Fruit fly (Drosophila melanogaster) whole organism, wandering third instar larva: ENCODE results near the gene att-ORFB.
A peak's percentile ranks its signal among the peaks of the same experiment; 100 is the strongest.

Source experiments
- Abd-B ChIP-seq: fragments of >200 bp; optimal IDR thresholded peaks from 2 replicates; lab custom pipeline; 2017; ENCODE audit warnings: missing biosample characterization, missing genetic modification characterization
- CG32264 ChIP-seq: fragments of 200-800 bp; sonication (Bioruptor generic); optimal IDR thresholded peaks from 2 replicates; lab custom pipeline; 2016; ENCODE audit warnings: missing biosample characterization, missing genetic modification characterization
- CG9705 ChIP-seq: fragments of 200-800 bp; sonication (Bioruptor generic); optimal IDR thresholded peaks from 2 replicates; lab custom pipeline; 2018; ENCODE audit warnings: missing biosample characterization, mild to moderate bottlenecking, missing genetic modification characterization
- CrebA ChIP-seq: fragments of 200-800 bp; sonication (Bioruptor generic); optimal IDR thresholded peaks from 2 replicates; lab custom pipeline; 2016; ENCODE audit warnings: missing biosample characterization, mild to moderate bottlenecking, missing genetic modification characterization, borderline replicate concordance
- Dfd ChIP-seq: fragments of >200 bp; optimal IDR thresholded peaks from 2 replicates; lab custom pipeline; 2017; ENCODE audit warnings: missing biosample characterization, missing genetic modification characterization
- Dif ChIP-seq: fragments of 200-275, 200-300 bp; sonication (Bioruptor generic); optimal IDR thresholded peaks from 2 replicates; lab custom pipeline; 2018; ENCODE audit warnings: missing biosample characterization, missing genetic modification characterization; ENCODE audit not compliant: partially characterized antibody
- GATAd ChIP-seq: sonication (Bioruptor generic); optimal IDR thresholded peaks from 2 replicates; lab custom pipeline; 2016; ENCODE audit warnings: missing biosample characterization, missing genetic modification characterization
- HLH106 ChIP-seq: fragments of 200-800 bp; optimal IDR thresholded peaks from 3 replicates; lab custom pipeline; 2019; ENCODE audit warnings: missing biosample characterization, mild to moderate bottlenecking, missing genetic modification characterization, moderate library complexity
- Hnf4 ChIP-seq: fragments of 200-800 bp; sonication (Bioruptor generic); optimal IDR thresholded peaks from 2 replicates; lab custom pipeline; 2016; ENCODE audit warnings: missing biosample characterization, mild to moderate bottlenecking, missing genetic modification characterization
- Hr78 ChIP-seq: fragments of >200 bp; optimal IDR thresholded peaks from 2 replicates; lab custom pipeline; 2017; ENCODE audit warnings: missing biosample characterization, missing genetic modification characterization
- Hr83 ChIP-seq: fragments of 200-300 bp; sonication (Bioruptor generic); optimal IDR thresholded peaks from 2 replicates; lab custom pipeline; 2016; ENCODE audit warnings: missing biosample characterization, mild to moderate bottlenecking, missing genetic modification characterization, moderate library complexity; ENCODE audit not compliant: poor library complexity, severe bottlenecking
- Jra ChIP-seq: sonication (Bioruptor generic); optimal IDR thresholded peaks from 2 replicates; lab custom pipeline; 2016; ENCODE audit warnings: missing biosample characterization, missing genetic modification characterization
- Mio ChIP-seq: sonication (Bioruptor generic); optimal IDR thresholded peaks from 2 replicates; lab custom pipeline; 2016; ENCODE audit warnings: missing biosample characterization, missing genetic modification characterization
- Myc ChIP-seq: fragments of >200 bp; optimal IDR thresholded peaks from 2 replicates; lab custom pipeline; 2017
- N ChIP-seq: fragments of >200 bp; optimal IDR thresholded peaks from 2 replicates; lab custom pipeline; 2018; ENCODE audit warnings: missing biosample characterization, missing external identifiers, missing genetic modification characterization
- OdsH ChIP-seq: fragments of 200-800 bp; sonication (Bioruptor generic); optimal IDR thresholded peaks from 2 replicates; lab custom pipeline; 2016; ENCODE audit warnings: missing biosample characterization, mild to moderate bottlenecking, missing genetic modification characterization
- Rel ChIP-seq, 2 experiments: fragments of 200-800 bp; sonication (Bioruptor generic) in 1 of 2; optimal IDR thresholded peaks; 2 replicates in 1 of 2; 3 replicates in 1 of 2; lab custom pipeline; 2016 to 2019; ENCODE audit warnings: mild to moderate bottlenecking in 2 of 2, missing biosample characterization in 2 of 2, missing genetic modification characterization in 2 of 2, moderate library complexity in 1 of 2
- Sp1 ChIP-seq: fragments of 200-800 bp; sonication (Bioruptor generic); optimal IDR thresholded peaks from 3 replicates; lab custom pipeline; 2019; ENCODE audit warnings: missing biosample characterization, mild to moderate bottlenecking, missing genetic modification characterization, moderate library complexity
- Vsx2 ChIP-seq: fragments of 200-300, 225-300 bp; sonication (Bioruptor generic); optimal IDR thresholded peaks from 2 replicates; lab custom pipeline; 2018; ENCODE audit warnings: missing biosample characterization, missing genetic modification characterization; ENCODE audit not compliant: partially characterized antibody
- br ChIP-seq: fragments of 200-800 bp; sonication (Bioruptor generic); optimal IDR thresholded peaks from 2 replicates; lab custom pipeline; 2016; ENCODE audit warnings: missing biosample characterization, missing genetic modification characterization
- dl ChIP-seq, 2 experiments: fragments of 175-275, 200-275 bp in 1 of 2; fragments of 200-275 bp in 1 of 2; sonication (Bioruptor generic); optimal IDR thresholded peaks; lab custom pipeline; 2018; ENCODE audit warnings: mild to moderate bottlenecking in 2 of 2, missing biosample characterization in 2 of 2, missing genetic modification characterization in 2 of 2, moderate library complexity in 2 of 2; ENCODE audit not compliant: partially characterized antibody in 2 of 2, insufficient read depth in 1 of 2
- dmrt93B ChIP-seq: fragments of 200-800 bp; sonication (Bioruptor generic); optimal IDR thresholded peaks from 2 replicates; lab custom pipeline; 2018; ENCODE audit warnings: missing biosample characterization, mild to moderate bottlenecking, missing genetic modification characterization
- dsf ChIP-seq: sonication (Bioruptor generic); optimal IDR thresholded peaks from 2 replicates; lab custom pipeline; 2016; ENCODE audit warnings: missing biosample characterization, missing genetic modification characterization, borderline replicate concordance
- ey ChIP-seq: fragments of 200-800 bp; sonication (Bioruptor generic); optimal IDR thresholded peaks from 2 replicates; lab custom pipeline; 2016; ENCODE audit warnings: missing biosample characterization, missing genetic modification characterization
- foxo ChIP-seq, 2 experiments: fragments of 200-800 bp; sonication (Bioruptor generic); optimal IDR thresholded peaks; 2 replicates in 1 of 2; 3 replicates in 1 of 2; lab custom pipeline; 2016 to 2017; ENCODE audit warnings: missing biosample characterization in 2 of 2, missing genetic modification characterization in 2 of 2
- fru ChIP-seq: fragments of 200-800 bp; sonication (Bioruptor generic); optimal IDR thresholded peaks from 3 replicates; lab custom pipeline; 2016; ENCODE audit warnings: missing biosample characterization, mild to moderate bottlenecking, missing genetic modification characterization
- h ChIP-seq: fragments of 200-800 bp; sonication (Bioruptor generic); optimal IDR thresholded peaks from 3 replicates; lab custom pipeline; 2016; ENCODE audit warnings: missing biosample characterization, mild to moderate bottlenecking, missing genetic modification characterization
- jim ChIP-seq: fragments of 175-275, 200-325 bp; sonication (Bioruptor generic); optimal IDR thresholded peaks from 2 replicates; lab custom pipeline; 2016; ENCODE audit warnings: missing biosample characterization, mild to moderate bottlenecking, missing genetic modification characterization
- lola ChIP-seq: fragments of >200 bp; optimal IDR thresholded peaks from 2 replicates; lab custom pipeline; 2017; ENCODE audit warnings: missing biosample characterization, missing genetic modification characterization
- pan ChIP-seq: fragments of >200 bp; optimal IDR thresholded peaks from 2 replicates; lab custom pipeline; 2017
- psq ChIP-seq: fragments of 200-800 bp; sonication (Bioruptor generic); optimal IDR thresholded peaks from 3 replicates; lab custom pipeline; 2017; ENCODE audit warnings: missing biosample characterization, mild to moderate bottlenecking, missing genetic modification characterization, moderate library complexity
- rgr ChIP-seq: fragments of 200-800 bp; sonication (Bioruptor generic); optimal IDR thresholded peaks from 3 replicates; lab custom pipeline; 2016; ENCODE audit warnings: missing biosample characterization, mild to moderate bottlenecking, missing genetic modification characterization
- sv ChIP-seq: fragments of 200-800 bp; sonication (Bioruptor generic); optimal IDR thresholded peaks from 3 replicates; lab custom pipeline; 2016; ENCODE audit warnings: missing biosample characterization, missing genetic modification characterization
- tai ChIP-seq: sonication (Bioruptor generic); optimal IDR thresholded peaks from 2 replicates; lab custom pipeline; 2016; ENCODE audit warnings: missing biosample characterization, missing genetic modification characterization
- usp ChIP-seq: fragments of >200 bp; optimal IDR thresholded peaks from 2 replicates; lab custom pipeline; 2017; ENCODE audit warnings: missing biosample characterization, missing genetic modification characterization
- woc ChIP-seq: sonication (Bioruptor generic); optimal IDR thresholded peaks from 2 replicates; lab custom pipeline; 2016; ENCODE audit warnings: missing biosample characterization, mild to moderate bottlenecking, missing genetic modification characterization

att-ORFB gene

dm6 chr3R:20552093-20552492 is 2.1 kb downstream of the att-ORFB start, which contains the start of gene Stat92E:
TSS of gene Stat92E (minus strand) at chr3R:20552311.
- TF ChIP-seq fru (GFP tag; lab: Kevin White, UChicago) = no peak
- TF ChIP-seq h (GFP tag; lab: Kevin White, UChicago) = peak; percentile 13
- TF ChIP-seq HLH106 (tag; lab: Kevin White, UChicago) = no peak
- no peak for TF ChIP-seq OdsH (GFP tag; lab: Kevin White, UChicago)
- TF ChIP-seq lola (GFP tag; lab: Kevin White, UChicago) = no peak
- no peak for TF ChIP-seq dsf (GFP tag; lab: Kevin White, UChicago)
- no peak for TF ChIP-seq tai (GFP tag; lab: Kevin White, UChicago)
- peak in 1 of 2 experiments; percentile 6 for TF ChIP-seq dl (GFP tag; optimal IDR thresholded peaks at IDR 0.05; lab: Kevin White, UChicago; ENCODE audit: insufficient read depth in 1 of 2, partially characterized antibody in 2 of 2)
- TF ChIP-seq, all 38 proteins: peak for 2

- TF ChIP-seq psq (GFP tag; lab: Kevin White, UChicago) = no peak
- no peak for TF ChIP-seq rgr
- no peak for TF ChIP-seq Rel (GFP tag; optimal IDR thresholded peaks at IDR 0.05; lab: Kevin White, UChicago)
- peak; percentile 98 for TF ChIP-seq Rel (tag; optimal IDR thresholded peaks at IDR 0.05; lab: Kevin White, UChicago)
These were observed 2.6 kb downstream of the att-ORFB start for dm6 chr3R:20551487-20552079.

dm6 chr3R:20550632-20551486 is 3.3 kb downstream of the att-ORFB start:
- TF ChIP-seq tai (GFP tag; lab: Kevin White, UChicago) (peak; percentile 47), Dfd (GFP tag; lab: Kevin White, UChicago) (no peak), lola (GFP tag; lab: Kevin White, UChicago) (no peak), rgr (peak; percentile 40), Myc (lab: Kevin White, UChicago) (no peak), sv (no peak), br (GFP tag; lab: Kevin White, UChicago) (peak; percentile 1), fru (GFP tag; lab: Kevin White, UChicago) (no peak), woc (GFP tag; lab: Kevin White, UChicago) (peak; percentile 52), CG32264 (GFP tag; lab: Kevin White, UChicago) (peak; percentile 50), Hnf4 (GFP tag; lab: Kevin White, UChicago) (peak; percentile 14), pan (lab: Kevin White, UChicago) (no peak), Sp1 (peak; percentile 25), dsf (GFP tag; lab: Kevin White, UChicago) (no peak), CrebA (GFP tag; lab: Kevin White, UChicago) (no peak), jim (GFP tag; lab: Kevin White, UChicago) (peak; percentile 55), h (GFP tag; lab: Kevin White, UChicago) (peak; percentile 78), Abd-B (GFP tag; lab: Kevin White, UChicago) (no peak), N (peak; percentile 19), Hr83 (GFP tag; lab: Kevin White, UChicago) (peak; percentile 97), Vsx2 (GFP tag; lab: Kevin White, UChicago) (no peak), CG9705 (GFP tag; lab: Kevin White, UChicago) (no peak), ey (GFP tag; lab: Kevin White, UChicago) (no peak), Dif (GFP tag; lab: Kevin White, UChicago) (peak; percentile 37), Mio (GFP tag; lab: Kevin White, UChicago) (peak; percentile 23), OdsH (GFP tag; lab: Kevin White, UChicago) (peak; percentile 23), Rel (GFP tag; optimal IDR thresholded peaks at IDR 0.05; lab: Kevin White, UChicago) (no peak), Rel (tag; optimal IDR thresholded peaks at IDR 0.05; lab: Kevin White, UChicago) (no peak), GATAd (GFP tag; lab: Kevin White, UChicago) (no peak), dmrt93B (GFP tag; lab: Kevin White, UChicago) (no peak), HLH106 (tag; lab: Kevin White, UChicago) (no peak), Jra (GFP tag; lab: Kevin White, UChicago) (no peak), dl (GFP tag; optimal IDR thresholded peaks at IDR 0.05; lab: Kevin White, UChicago; ENCODE audit: insufficient read depth in 1 of 2, partially characterized antibody in 2 of 2) (peak in 1 of 2 experiments; percentile 8), foxo (GFP tag; optimal IDR thresholded peaks at IDR 0.05; lab: Kevin White, UChicago) (peak in 1 of 2 experiments; percentile 27), Hr78 (GFP tag; lab: Kevin White, UChicago) (no peak), usp (GFP tag; lab: Kevin White, UChicago) (no peak), psq (GFP tag; lab: Kevin White, UChicago) (no peak)
- TF ChIP-seq, all 38 proteins: peak for 16
